Worm (Caenorhabditis elegans) whole organism, young adult: ENCODE measurements around the gene srlf-3.
A peak's percentile ranks its signal among the peaks of the same experiment; 100 is the strongest.

ENCODE experiments used
- F33H1.4 ChIP-seq: fragments of 200-800 bp; sonication (Bioruptor generic); IDR thresholded peaks from 2 replicates; pipeline ENCODE4 v1.3.6; 2022; ENCODE audit warnings: missing genetic modification reagents, missing genetic modification characterization, missing compliant biosample characterization
- F49E8.2 ChIP-seq: sonication (generic microtip); optimal IDR thresholded peaks from 3 replicates; lab custom pipeline; 2017; ENCODE audit warnings: missing genetic modification characterization, mild to moderate bottlenecking, missing compliant biosample characterization, antibody characterized with exemption, moderate library complexity; ENCODE audit not compliant: insufficient read depth
- F55B11.4 ChIP-seq: sonication (generic microtip); optimal IDR thresholded peaks from 2 replicates; lab custom pipeline; 2016; ENCODE audit warnings: missing compliant biosample characterization, missing genetic modification characterization, borderline replicate concordance; ENCODE audit not compliant: insufficient read depth
- K12H6.12 ChIP-seq: fragments of 200-800 bp; sonication (Bioruptor generic); optimal IDR thresholded peaks from 2 replicates; lab custom pipeline; 2018; ENCODE audit warnings: mild to moderate bottlenecking, missing genetic modification characterization, missing compliant biosample characterization
- T07F8.4 ChIP-seq: sonication (generic microtip); optimal IDR thresholded peaks from 2 replicates; lab custom pipeline; 2016; ENCODE audit warnings: mild to moderate bottlenecking, missing genetic modification characterization, moderate library complexity, missing compliant biosample characterization
- ZK185.1 ChIP-seq: sonication (generic microtip); optimal IDR thresholded peaks from 2 replicates; lab custom pipeline; 2016; ENCODE audit warnings: mild to moderate bottlenecking, missing genetic modification characterization, missing compliant biosample characterization; ENCODE audit not compliant: poor library complexity, severe bottlenecking
- akir-1 ChIP-seq: fragments of 200-800 bp; sonication (Bioruptor generic); optimal IDR thresholded peaks from 2 replicates; lab custom pipeline; 2018; ENCODE audit warnings: mild to moderate bottlenecking, missing genetic modification characterization, moderate library complexity, missing compliant biosample characterization
- aptf-2 ChIP-seq: fragments of 200-800 bp; sonication (Bioruptor generic); conservative IDR thresholded peaks from 2 replicates; pipeline ENCODE4 v1.3.6; 2022; ENCODE audit warnings: missing genetic modification reagents, missing genetic modification characterization, missing compliant biosample characterization
- atf-7 ChIP-seq: sonication (generic microtip); optimal IDR thresholded peaks from 2 replicates; lab custom pipeline; 2017; ENCODE audit warnings: mild to moderate bottlenecking, missing genetic modification characterization, missing compliant biosample characterization
- athp-1 ChIP-seq: sonication (generic microtip); optimal IDR thresholded peaks from 2 replicates; lab custom pipeline; 2017; ENCODE audit warnings: mild to moderate bottlenecking, missing genetic modification characterization, missing compliant biosample characterization
- attf-3 ChIP-seq: fragments of 200-800 bp; sonication (Bioruptor generic); conservative IDR thresholded peaks from 2 replicates; pipeline ENCODE4 v1.3.6; 2022; ENCODE audit warnings: missing genetic modification reagents, missing genetic modification characterization, missing compliant biosample characterization
- attf-6 ChIP-seq: fragments of 200-800 bp; sonication (Bioruptor generic); IDR thresholded peaks from 2 replicates; pipeline ENCODE4 v1.3.6; 2022; ENCODE audit warnings: missing genetic modification reagents, missing genetic modification characterization, missing compliant biosample characterization
- ccch-3 ChIP-seq: fragments of 200-800 bp; sonication (Bioruptor generic); optimal IDR thresholded peaks from 2 replicates; lab custom pipeline; 2018; ENCODE audit warnings: mild to moderate bottlenecking, missing genetic modification characterization, missing compliant biosample characterization
- cebp-1 ChIP-seq, 2 experiments: fragments of 200-800 bp in 1 of 2; sonication (Bioruptor generic) in 1 of 2; sonication (generic microtip) in 1 of 2; IDR thresholded peaks in 1 of 2; optimal IDR thresholded peaks in 1 of 2; 2 replicates each; pipeline versions ENCODE4 v1.3.6 to Lab custom; 2017 to 2022; ENCODE audit warnings: missing compliant biosample characterization in 2 of 2, missing genetic modification characterization in 2 of 2, mild to moderate bottlenecking in 1 of 2, missing genetic modification reagents in 1 of 2, moderate library complexity in 1 of 2
- cebp-2 ChIP-seq: fragments of 200-800 bp; sonication (Bioruptor generic); IDR thresholded peaks from 2 replicates; pipeline ENCODE4 v1.3.6; 2022; ENCODE audit warnings: missing genetic modification characterization, missing compliant biosample characterization
- ceh-100 ChIP-seq: fragments of 200-800 bp; sonication (Bioruptor generic); IDR thresholded peaks from 2 replicates; pipeline ENCODE4 v1.3.6; 2022; ENCODE audit warnings: missing genetic modification reagents, missing genetic modification characterization, missing compliant biosample characterization
- ceh-40 ChIP-seq: fragments of 200-800 bp; sonication (Bioruptor generic); IDR thresholded peaks from 2 replicates; pipeline ENCODE4 v1.3.6; 2022; ENCODE audit warnings: missing genetic modification characterization, missing compliant biosample characterization
- chd-7 ChIP-seq: sonication (generic microtip); optimal IDR thresholded peaks from 2 replicates; lab custom pipeline; 2016; ENCODE audit warnings: mild to moderate bottlenecking, missing genetic modification characterization, moderate library complexity, missing compliant biosample characterization
- dpl-1 ChIP-seq: fragments of 150-350 bp; optimal IDR thresholded peaks from 2 replicates; lab custom pipeline; 2014; ENCODE audit warnings: missing biosample characterization, missing genetic modification reagents, missing genetic modification characterization
- efl-1 ChIP-seq: fragments of 150-350 bp; optimal IDR thresholded peaks from 2 replicates; lab custom pipeline; 2014; ENCODE audit warnings: missing biosample characterization, missing genetic modification reagents, missing genetic modification characterization
- egl-44 ChIP-seq: fragments of 200-800 bp; sonication (Bioruptor generic); IDR thresholded peaks from 2 replicates; pipeline ENCODE4 v1.3.6; 2022; ENCODE audit warnings: missing genetic modification reagents, missing genetic modification characterization, missing compliant biosample characterization
- ets-4 ChIP-seq: fragments of 200-800 bp; sonication (Bioruptor generic); optimal IDR thresholded peaks from 2 replicates; lab custom pipeline; 2018; ENCODE audit warnings: mild to moderate bottlenecking, missing genetic modification characterization, missing compliant biosample characterization
- fkh-3 ChIP-seq: sonication (generic microtip); optimal IDR thresholded peaks from 2 replicates; lab custom pipeline; 2016; ENCODE audit warnings: mild to moderate bottlenecking, missing genetic modification characterization, missing compliant biosample characterization
- hmg-1.2 ChIP-seq: fragments of 200-800 bp; sonication (Bioruptor generic); IDR thresholded peaks from 2 replicates; pipeline ENCODE4 v1.3.6; 2022; ENCODE audit warnings: missing genetic modification reagents, missing genetic modification characterization, missing compliant biosample characterization
- hsf-1 ChIP-seq: fragments of 200-800 bp; sonication (Bioruptor generic); IDR thresholded peaks from 2 replicates; pipeline ENCODE4 v1.3.6; 2022; ENCODE audit warnings: missing genetic modification reagents, missing genetic modification characterization, missing compliant biosample characterization
- lin-35 ChIP-seq, 3 experiments: fragments of 150-350 bp in 2 of 3; sonication (generic microtip) in 1 of 3; optimal IDR thresholded peaks; 2 replicates each; lab custom pipeline; 2014 to 2018; ENCODE audit warnings: missing biosample characterization in 3 of 3, missing genetic modification characterization in 3 of 3, missing genetic modification reagents in 3 of 3
- lir-1 ChIP-seq: fragments of 200-800 bp; sonication (Bioruptor generic); conservative IDR thresholded peaks from 2 replicates; pipeline ENCODE4 v1.3.6; 2022; ENCODE audit warnings: missing genetic modification reagents, missing genetic modification characterization, missing compliant biosample characterization
- lsl-1 ChIP-seq: fragments of 200-800 bp; sonication (Bioruptor generic); optimal IDR thresholded peaks from 2 replicates; lab custom pipeline; 2018; ENCODE audit warnings: mild to moderate bottlenecking, missing genetic modification characterization, moderate library complexity, missing compliant biosample characterization
- madf-10 ChIP-seq: sonication (generic microtip); optimal IDR thresholded peaks from 2 replicates; lab custom pipeline; 2016; ENCODE audit warnings: mild to moderate bottlenecking, missing genetic modification characterization, missing compliant biosample characterization
- madf-6 ChIP-seq: fragments of 200-800 bp; sonication (Bioruptor generic); IDR thresholded peaks from 2 replicates; pipeline ENCODE4 v1.3.6; 2022; ENCODE audit warnings: missing genetic modification reagents, missing genetic modification characterization, missing compliant biosample characterization
- madf-8 ChIP-seq: fragments of 200-800 bp; sonication (Bioruptor generic); conservative IDR thresholded peaks from 2 replicates; pipeline ENCODE4 v1.3.6; 2022; ENCODE audit warnings: missing genetic modification reagents, missing genetic modification characterization, missing compliant biosample characterization
- mes-4 ChIP-seq: sonication (generic microtip); optimal IDR thresholded peaks from 2 replicates; lab custom pipeline; 2016; ENCODE audit warnings: missing genotype, missing genetic modification characterization, missing compliant biosample characterization
- nfya-2 ChIP-seq: fragments of 200-800 bp; sonication (Bioruptor generic); IDR thresholded peaks from 2 replicates; pipeline ENCODE4 v1.3.6; 2022; ENCODE audit warnings: missing genetic modification reagents, missing genetic modification characterization, missing compliant biosample characterization
- nhr-120 ChIP-seq: fragments of 200-800 bp; sonication (Bioruptor generic); IDR thresholded peaks from 2 replicates; pipeline ENCODE4 v1.3.6; 2022; ENCODE audit warnings: missing genetic modification characterization, missing compliant biosample characterization
- nhr-179 ChIP-seq: sonication (generic microtip); optimal IDR thresholded peaks from 2 replicates; lab custom pipeline; 2016; ENCODE audit warnings: mild to moderate bottlenecking, missing genetic modification characterization, missing compliant biosample characterization
- snpc-1.1 ChIP-seq: sonication (generic microtip); optimal IDR thresholded peaks from 2 replicates; lab custom pipeline; 2017; ENCODE audit warnings: missing genetic modification characterization, mild to moderate bottlenecking, missing compliant biosample characterization, antibody characterized with exemption, moderate library complexity, missing genotype, missing genetic modification reagents; ENCODE audit not compliant: insufficient read depth
- snpc-1.3 ChIP-seq: sonication (generic microtip); optimal IDR thresholded peaks from 2 replicates; lab custom pipeline; 2017; ENCODE audit warnings: missing genetic modification characterization, mild to moderate bottlenecking, missing compliant biosample characterization, antibody characterized with exemption, moderate library complexity, missing genotype, missing genetic modification reagents; ENCODE audit not compliant: insufficient read depth
- snpc-3.4 ChIP-seq: sonication (generic microtip); optimal IDR thresholded peaks from 2 replicates; lab custom pipeline; 2017; ENCODE audit warnings: missing genetic modification characterization, mild to moderate bottlenecking, missing compliant biosample characterization, antibody characterized with exemption, moderate library complexity, missing genotype, missing genetic modification reagents
- unc-62 ChIP-seq: fragments of 150-350 bp; optimal IDR thresholded peaks from 2 replicates; lab custom pipeline; 2014; ENCODE audit warnings: missing biosample characterization, missing genetic modification reagents, missing genetic modification characterization
- zim-3 ChIP-seq: sonication (generic microtip); optimal IDR thresholded peaks from 2 replicates; lab custom pipeline; 2017; ENCODE audit warnings: mild to moderate bottlenecking, missing genetic modification characterization, moderate library complexity, missing compliant biosample characterization
- ztf-25 ChIP-seq: fragments of 200-800 bp; sonication (Bioruptor generic); IDR thresholded peaks from 2 replicates; pipeline ENCODE4 v1.3.6; 2022; ENCODE audit warnings: missing genetic modification reagents, missing genetic modification characterization, missing compliant biosample characterization
- ztf-28 ChIP-seq: fragments of 200-800 bp; sonication (Bioruptor generic); IDR thresholded peaks from 2 replicates; pipeline ENCODE4 v1.3.6; 2022; ENCODE audit warnings: missing genetic modification reagents, missing genetic modification characterization, missing compliant biosample characterization
- ztf-6 ChIP-seq: fragments of 200-800 bp; sonication (Bioruptor generic); IDR thresholded peaks from 2 replicates; pipeline ENCODE4 v1.3.6; 2022; ENCODE audit warnings: missing genetic modification reagents, missing genetic modification characterization, missing compliant biosample characterization

srlf-3 gene

ce11 chrIV:8496263-8496662, 9.0 kb downstream of the srlf-3 start, which contains the start of gene C28C12.12:
C28C12.12 (minus strand) TSS chrIV:8496363.
- no peak for TF ChIP-seq unc-62 (GFP tag; lab: Kevin White, UChicago)
- TF ChIP-seq F49E8.2 (tag; lab: Kevin White, UChicago): no peak
- no peak for TF ChIP-seq K12H6.12 (tag; lab: Kevin White, UChicago)
- TF ChIP-seq akir-1 (GFP tag; lab: Kevin White, UChicago): no peak
- no peak for TF ChIP-seq madf-10 (tag; lab: Kevin White, UChicago)
- TF ChIP-seq atf-7 (tag; lab: Kevin White, UChicago): no peak
- no peak for TF ChIP-seq lsl-1

ce11 chrIV:8498773-8499360, 11.6 kb downstream of the srlf-3 start, which contains the start of the genes acdh-13 and mesp-1:
acdh-13 (minus strand) TSS chrIV:8498823.
mesp-1 (plus strand) TSS chrIV:8499310.
- TF ChIP-seq T07F8.4: no peak
- peak; percentile 84 for TF ChIP-seq ztf-28 (GFP tag; lab: Robert Waterston, UW)
- TF ChIP-seq cebp-2 (GFP tag; lab: Robert Waterston, UW): no peak
- TF ChIP-seq ztf-6 (GFP tag; lab: Robert Waterston, UW): no peak
- no peak for TF ChIP-seq zim-3 (tag; lab: Kevin White, UChicago)
- TF ChIP-seq snpc-1.1: peak; percentile 40
- no peak for TF ChIP-seq unc-62 (GFP tag; lab: Kevin White, UChicago)
- no peak for TF ChIP-seq fkh-3 (tag; lab: Kevin White, UChicago)
- TF ChIP-seq hsf-1 (GFP tag; lab: Robert Waterston, UW): peak; percentile 86
- no peak for TF ChIP-seq mes-4
- TF ChIP-seq chd-7 (tag; lab: Kevin White, UChicago): no peak
- TF ChIP-seq lir-1: peak; percentile 57; the same call in 1 of the 2 replicates
- peak; percentile 58 for TF ChIP-seq F49E8.2 (tag; lab: Kevin White, UChicago)
- TF ChIP-seq nhr-120 (GFP tag; lab: Robert Waterston, UW): no peak
- TF ChIP-seq efl-1: peak; percentile 93
- peak; percentile 81 for TF ChIP-seq snpc-1.3 (tag; lab: Kevin White, UChicago)
- no peak for TF ChIP-seq egl-44 (GFP tag; lab: Robert Waterston, UW)
- peak; percentile 9 to 63 (median 40) for TF ChIP-seq lin-35 (GFP tag; optimal IDR thresholded peaks at IDR 0.05; lab: Kevin White, UChicago)
- TF ChIP-seq nfya-2 (GFP tag; lab: Robert Waterston, UW): no peak
- no peak for TF ChIP-seq F55B11.4 (tag; lab: Kevin White, UChicago)
- TF ChIP-seq ztf-25: 0 out of 2 replicates have a peak, but pooled peaks have one; percentile 44
- TF ChIP-seq madf-6 (GFP tag; lab: Robert Waterston, UW): peak; percentile 97
- peak; percentile 94 for TF ChIP-seq madf-8 (GFP tag; lab: Robert Waterston, UW)
- TF ChIP-seq F33H1.4 (GFP tag; lab: Robert Waterston, UW): peak; percentile 79
- peak; percentile 57 for TF ChIP-seq athp-1 (tag; lab: Kevin White, UChicago)
- 0 out of 2 replicates have a peak, but pooled peaks have one; percentile 38 for TF ChIP-seq attf-3 (GFP tag; lab: Robert Waterston, UW)
- peak; percentile 65 for TF ChIP-seq ZK185.1 (tag; lab: Kevin White, UChicago)
- no peak for TF ChIP-seq ccch-3
- TF ChIP-seq K12H6.12 (tag; lab: Kevin White, UChicago): no peak
- 0 out of 2 replicates have a peak, but pooled peaks have one; percentile 44 for TF ChIP-seq ceh-40 (GFP tag; lab: Robert Waterston, UW)
- peak; percentile 80 for TF ChIP-seq dpl-1 (GFP tag; lab: Kevin White, UChicago)
- no peak for TF ChIP-seq nhr-179
- no peak; the same call in 1 of the 2 replicates for TF ChIP-seq cebp-1 (GFP tag; IDR thresholded peaks at IDR 0.05; lab: Robert Waterston, UW)
- no peak for TF ChIP-seq cebp-1 (tag; optimal IDR thresholded peaks at IDR 0.05; lab: Kevin White, UChicago)
- TF ChIP-seq snpc-3.4 (tag; lab: Kevin White, UChicago): peak; percentile 81
- TF ChIP-seq hmg-1.2 (GFP tag; lab: Robert Waterston, UW): peak; percentile 78
- peak; percentile 43; the same call in 1 of the 2 replicates for TF ChIP-seq ceh-100
- TF ChIP-seq ets-4 (GFP tag; lab: Kevin White, UChicago): no peak
- peak; percentile 77; the same call in 1 of the 2 replicates for TF ChIP-seq attf-6
- peak; percentile 45; the same call in 1 of the 2 replicates for TF ChIP-seq aptf-2 (GFP tag; lab: Robert Waterston, UW)
